Worm (Caenorhabditis elegans): ENCODE results near the gene mtrr-1.
A peak's percentile ranks its signal among the peaks of the same experiment; 100 is the strongest.

The mtrr-1 gene

DNA sequence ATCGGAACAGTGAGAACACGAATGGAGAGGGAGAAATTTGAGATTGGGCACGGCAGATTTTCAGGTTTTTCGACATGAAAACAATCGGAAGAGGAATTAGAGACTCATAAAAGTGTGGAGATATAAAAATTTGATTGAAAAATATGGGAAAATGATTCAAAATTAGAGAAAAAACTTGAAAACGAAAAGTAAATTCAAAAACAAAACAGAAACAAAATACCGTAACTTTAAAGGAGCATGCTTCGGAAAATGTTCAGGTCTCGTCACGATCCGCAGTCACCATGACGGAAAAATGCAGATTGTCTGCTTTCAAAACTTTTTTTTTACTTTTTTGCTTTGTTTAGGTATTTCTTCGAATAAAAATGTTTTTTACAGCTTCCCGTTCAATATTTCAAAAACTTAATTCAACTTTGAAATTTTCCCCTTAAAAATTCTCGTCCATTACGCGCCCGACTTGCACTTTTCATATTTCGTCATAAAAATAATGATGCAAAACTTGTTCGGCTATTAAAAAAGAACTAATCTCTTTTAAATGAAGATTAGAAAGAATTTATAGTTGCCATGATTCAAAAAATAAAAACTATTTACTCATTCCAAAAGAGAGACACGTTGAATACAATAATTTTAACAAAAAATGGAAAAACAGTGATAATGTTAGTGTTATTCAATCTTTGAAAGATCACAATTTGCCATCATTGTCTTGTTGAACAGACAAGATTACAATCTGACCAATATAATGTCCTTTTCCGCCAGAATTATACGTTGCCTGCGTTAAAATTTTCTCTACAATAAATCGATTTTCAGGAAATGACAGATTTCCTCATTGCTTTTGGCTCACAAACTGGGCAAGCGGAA, at the start of gene mtrr-1:
Gene mtrr-1, plus strand, starts transcription at position 805 of the 855 bp plus-strand sequence.
- TF ChIP-seq ztf-11 (tag; optimal IDR thresholded peaks at IDR 0.05) (no peak), C34F6.9 (tag; optimal IDR thresholded peaks at IDR 0.05) (peak; percentile 2), unc-39 (tag; optimal IDR thresholded peaks at IDR 0.05) (no peak), sma-9 (GFP tag; optimal IDR thresholded peaks at IDR 0.05) (peak; percentile 53), sma-9 (tag; optimal IDR thresholded peaks at IDR 0.05) (no peak), fos-1 (tag; optimal IDR thresholded peaks at IDR 0.05) (peak; percentile 6), ama-1 (optimal IDR thresholded peaks at IDR 0.05) (peak; percentile 58), elt-3 (tag; optimal IDR thresholded peaks at IDR 0.05) (no peak), lsy-2 (tag; optimal IDR thresholded peaks at IDR 0.05) (peak in 1 of 2 experiments; percentile 86), lin-11 (tag; optimal IDR thresholded peaks at IDR 0.05) (no peak), aly-2 (tag; optimal IDR thresholded peaks at IDR 0.05) (no peak), skn-1 (tag; optimal IDR thresholded peaks at IDR 0.05) (no peak), unc-62 (GFP tag; optimal IDR thresholded peaks at IDR 0.05) (no peak), lin-13 (GFP tag; optimal IDR thresholded peaks at IDR 0.05) (peak; percentile 11), mbf-1 (tag; optimal IDR thresholded peaks at IDR 0.05) (no peak), ZK546.5 (tag; optimal IDR thresholded peaks at IDR 0.05) (no peak), nhr-23 (tag; optimal IDR thresholded peaks at IDR 0.05) (no peak), ztf-4 (tag; optimal IDR thresholded peaks at IDR 0.05) (peak; percentile 52), egl-27 (tag; optimal IDR thresholded peaks at IDR 0.05) (no peak), nhr-129 (tag; optimal IDR thresholded peaks at IDR 0.05) (no peak), elt-1 (tag; optimal IDR thresholded peaks at IDR 0.05) (no peak), mab-5 (tag; optimal IDR thresholded peaks at IDR 0.05) (peak; percentile 48), crh-2 (tag; optimal IDR thresholded peaks at IDR 0.05) (peak; percentile 30), dmd-4 (tag; optimal IDR thresholded peaks at IDR 0.05) (no peak), nhr-6 (tag; optimal IDR thresholded peaks at IDR 0.05) (no peak), nhr-25 (tag; optimal IDR thresholded peaks at IDR 0.05) (peak; percentile 3), ceh-16 (tag; optimal IDR thresholded peaks at IDR 0.05) (no peak), nhr-237 (tag; optimal IDR thresholded peaks at IDR 0.05) (no peak), unc-55 (GFP tag; optimal IDR thresholded peaks at IDR 0.05) (peak; percentile 66)

- TF ChIP-seq lin-13 (GFP tag; optimal IDR thresholded peaks at IDR 0.05) (no peak), ztf-1 (GFP tag; conservative IDR thresholded peaks at IDR 0.05) (no peak)
Observed at ce11 chrII:9236283-9236682, 49.5 kb upstream of the mtrr-1 start, which contains the start of gene T26C5.3. T26C5.3 (plus strand) TSS chrII:9236583.

DNA sequence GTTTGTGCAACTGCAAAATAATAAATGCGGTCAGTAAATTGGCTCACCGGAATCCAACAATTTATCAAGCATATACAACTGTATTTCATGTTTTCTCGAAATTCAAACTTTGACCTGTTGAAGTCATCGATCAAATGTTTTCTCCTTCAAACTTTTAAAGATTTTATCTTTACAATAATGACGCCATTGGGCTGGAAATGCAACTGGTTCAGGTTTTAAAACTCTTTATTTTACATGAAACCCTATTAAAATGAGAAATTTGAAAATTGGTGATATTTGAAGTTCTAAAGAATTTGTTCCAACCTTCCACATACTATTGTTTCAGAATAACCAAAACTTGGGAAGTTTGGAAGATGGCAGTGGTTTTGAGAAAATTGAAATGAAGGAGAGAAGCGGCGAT, 48.8 kb upstream of the mtrr-1 start:
- TF ChIP-seq elt-3 (tag; optimal IDR thresholded peaks at IDR 0.05) (no peak), unc-55 (GFP tag; optimal IDR thresholded peaks at IDR 0.05) (no peak)

ce11 chrII:9237719-9238118, 48.1 kb upstream of the mtrr-1 start:
- TF ChIP-seq R02D3.7 (tag; optimal IDR thresholded peaks at IDR 0.05): no peak
- TF ChIP-seq nhr-129 (tag; optimal IDR thresholded peaks at IDR 0.05): no peak
- TF ChIP-seq unc-39 (tag; optimal IDR thresholded peaks at IDR 0.05): no peak
- TF ChIP-seq egl-27 (tag; optimal IDR thresholded peaks at IDR 0.05): no peak
- TF ChIP-seq blmp-1 (tag; optimal IDR thresholded peaks at IDR 0.05; ENCODE audit: insufficient read depth): no peak
- no peak for TF ChIP-seq fos-1 (tag; optimal IDR thresholded peaks at IDR 0.05)
- TF ChIP-seq elt-3 (tag; optimal IDR thresholded peaks at IDR 0.05): no peak
- no peak for TF ChIP-seq lin-11 (tag; optimal IDR thresholded peaks at IDR 0.05)

DNA sequence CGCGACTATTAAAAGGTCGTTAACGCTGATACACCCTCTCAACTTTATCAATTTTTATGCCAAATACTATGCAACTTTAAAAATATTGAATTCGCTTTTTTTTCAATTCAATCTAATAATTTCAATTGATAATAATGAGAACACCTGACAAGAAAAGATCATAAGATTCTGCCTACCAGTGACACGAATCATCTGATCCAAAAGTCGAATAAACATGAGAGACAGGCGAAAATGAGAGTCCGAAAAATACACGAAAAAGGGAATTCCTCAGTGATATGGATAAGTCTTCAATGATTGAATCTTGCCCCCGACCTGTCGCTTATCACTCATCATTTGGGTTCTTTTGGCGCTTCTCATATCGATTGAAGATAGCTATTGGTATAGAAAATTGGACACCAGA, 44.2 kb upstream of the mtrr-1 start:
- TF ChIP-seq ztf-11 (tag; optimal IDR thresholded peaks at IDR 0.05) (no peak), ceh-82 (tag; optimal IDR thresholded peaks at IDR 0.05) (no peak), snpc-4 (tag; optimal IDR thresholded peaks at IDR 0.05) (no peak), nhr-21 (tag; optimal IDR thresholded peaks at IDR 0.05) (peak; percentile 22)

All from whole organism, L2 larva.